Worm (Caenorhabditis elegans) whole organism, early embryonic: ENCODE data around the gene srx-95.

Experiments used
- aly-1 ChIP-seq: sonication (generic microtip); optimal IDR thresholded peaks from 2 replicates; lab custom pipeline; 2016; ENCODE audit warnings: missing genetic modification characterization, missing compliant biosample characterization
- ama-1 ChIP-seq: fragments of 150-350 bp; optimal IDR thresholded peaks from 2 replicates; lab custom pipeline; 2014
- ceh-13 ChIP-seq: fragments of 200-800 bp; sonication (Bioruptor generic); optimal IDR thresholded peaks from 2 replicates; lab custom pipeline; 2018; ENCODE audit warnings: mild to moderate bottlenecking, missing genetic modification characterization, missing compliant biosample characterization
- flt-1 ChIP-seq: fragments of 200-800 bp; sonication (Bioruptor generic); IDR thresholded peaks from 2 replicates; pipeline ENCODE4 v1.3.6; 2022; ENCODE audit warnings: missing genetic modification characterization, missing compliant biosample characterization
- scrt-1 ChIP-seq: fragments of 200-800 bp; sonication (Bioruptor generic); IDR thresholded peaks from 2 replicates; pipeline ENCODE4 v1.3.6; 2022; ENCODE audit warnings: missing genetic modification characterization, missing compliant biosample characterization
- sea-1 ChIP-seq: fragments of 200-800 bp; sonication (Bioruptor generic); conservative IDR thresholded peaks from 2 replicates; pipeline ENCODE4 v1.3.6; 2022; ENCODE audit warnings: missing genetic modification characterization, missing compliant biosample characterization
- tra-4 ChIP-seq: sonication (generic microtip); optimal IDR thresholded peaks from 2 replicates; lab custom pipeline; 2017; ENCODE audit warnings: missing genetic modification characterization, missing compliant biosample characterization

ce11 chrII:6756232-6756631 is 1.7 kb upstream of the srx-95 start, which contains the start of gene F41G3.3:
- TF ChIP-seq ama-1 (lab: Kevin White, UChicago) (no peak), ceh-13 (GFP tag; lab: Kevin White, UChicago) (no peak), flt-1 (GFP tag; lab: Robert Waterston, UW) (no peak), aly-1 (no peak), sea-1 (GFP tag; lab: Robert Waterston, UW) (no peak), tra-4 (tag; lab: Kevin White, UChicago) (no peak), scrt-1 (GFP tag; lab: Robert Waterston, UW) (no peak)
